Worm (Caenorhabditis elegans) whole organism, young adult: ENCODE measurements around the gene etr-1.

ENCODE experiments used
- B0261.1 ChIP-seq: sonication (generic microtip); optimal IDR thresholded peaks from 2 replicates; lab custom pipeline; 2016; ENCODE audit warnings: mild to moderate bottlenecking, missing genetic modification characterization, moderate library complexity, missing compliant biosample characterization
- F33H1.4 ChIP-seq: fragments of 200-800 bp; sonication (Bioruptor generic); IDR thresholded peaks from 2 replicates; pipeline ENCODE4 v1.3.6; 2022; ENCODE audit warnings: missing genetic modification reagents, missing genetic modification characterization, missing compliant biosample characterization
- F49E8.2 ChIP-seq: sonication (generic microtip); optimal IDR thresholded peaks from 3 replicates; lab custom pipeline; 2017; ENCODE audit warnings: missing genetic modification characterization, mild to moderate bottlenecking, missing compliant biosample characterization, antibody characterized with exemption, moderate library complexity; ENCODE audit not compliant: insufficient read depth
- T07F8.4 ChIP-seq: sonication (generic microtip); optimal IDR thresholded peaks from 2 replicates; lab custom pipeline; 2016; ENCODE audit warnings: mild to moderate bottlenecking, missing genetic modification characterization, moderate library complexity, missing compliant biosample characterization
- akir-1 ChIP-seq: fragments of 200-800 bp; sonication (Bioruptor generic); optimal IDR thresholded peaks from 2 replicates; lab custom pipeline; 2018; ENCODE audit warnings: mild to moderate bottlenecking, missing genetic modification characterization, moderate library complexity, missing compliant biosample characterization
- hmg-1.2 ChIP-seq: fragments of 200-800 bp; sonication (Bioruptor generic); IDR thresholded peaks from 2 replicates; pipeline ENCODE4 v1.3.6; 2022; ENCODE audit warnings: missing genetic modification reagents, missing genetic modification characterization, missing compliant biosample characterization
- lin-40 ChIP-seq: sonication (generic microtip); optimal IDR thresholded peaks from 2 replicates; lab custom pipeline; 2016; ENCODE audit warnings: missing genetic modification characterization, mild to moderate bottlenecking, missing compliant biosample characterization, missing genotype, missing genetic modification reagents
- lir-1 ChIP-seq: fragments of 200-800 bp; sonication (Bioruptor generic); conservative IDR thresholded peaks from 2 replicates; pipeline ENCODE4 v1.3.6; 2022; ENCODE audit warnings: missing genetic modification reagents, missing genetic modification characterization, missing compliant biosample characterization
- lsl-1 ChIP-seq: fragments of 200-800 bp; sonication (Bioruptor generic); optimal IDR thresholded peaks from 2 replicates; lab custom pipeline; 2018; ENCODE audit warnings: mild to moderate bottlenecking, missing genetic modification characterization, moderate library complexity, missing compliant biosample characterization
- lsy-27 ChIP-seq: sonication (generic microtip); optimal IDR thresholded peaks from 2 replicates; lab custom pipeline; 2017; ENCODE audit warnings: missing genetic modification characterization, mild to moderate bottlenecking, missing compliant biosample characterization, antibody characterized with exemption, missing genotype, borderline replicate concordance; ENCODE audit not compliant: insufficient read depth
- nfyb-1 ChIP-seq: fragments of 200-800 bp; sonication (Bioruptor generic); IDR thresholded peaks from 2 replicates; pipeline ENCODE4 v1.3.6; 2022; ENCODE audit warnings: missing genetic modification reagents, missing genetic modification characterization, missing compliant biosample characterization
- nhr-179 ChIP-seq: sonication (generic microtip); optimal IDR thresholded peaks from 2 replicates; lab custom pipeline; 2016; ENCODE audit warnings: mild to moderate bottlenecking, missing genetic modification characterization, missing compliant biosample characterization
- pha-4 ChIP-seq: fragments of 150-350 bp; sonication (generic microtip); optimal IDR thresholded peaks from 2 replicates; lab custom pipeline; 2014; ENCODE audit warnings: missing biosample characterization, missing genetic modification reagents, missing genetic modification characterization
- snpc-1.1 ChIP-seq: sonication (generic microtip); optimal IDR thresholded peaks from 2 replicates; lab custom pipeline; 2017; ENCODE audit warnings: missing genetic modification characterization, mild to moderate bottlenecking, missing compliant biosample characterization, antibody characterized with exemption, moderate library complexity, missing genotype, missing genetic modification reagents; ENCODE audit not compliant: insufficient read depth
- tlf-1 ChIP-seq: fragments of 200-800 bp; sonication (Bioruptor generic); optimal IDR thresholded peaks from 2 replicates; lab custom pipeline; 2018; ENCODE audit warnings: mild to moderate bottlenecking, missing genetic modification characterization, missing compliant biosample characterization
- unc-130 ChIP-seq: sonication (generic microtip); optimal IDR thresholded peaks from 2 replicates; lab custom pipeline; 2016; ENCODE audit warnings: missing genetic modification reagents, missing genetic modification characterization, missing compliant biosample characterization
- zfh-2 ChIP-seq: fragments of 200-800 bp; sonication (Bioruptor generic); conservative IDR thresholded peaks from 2 replicates; pipeline ENCODE4 v1.3.6; 2022; ENCODE audit warnings: missing genetic modification reagents, missing genetic modification characterization, missing compliant biosample characterization

The etr-1 gene

DNA sequence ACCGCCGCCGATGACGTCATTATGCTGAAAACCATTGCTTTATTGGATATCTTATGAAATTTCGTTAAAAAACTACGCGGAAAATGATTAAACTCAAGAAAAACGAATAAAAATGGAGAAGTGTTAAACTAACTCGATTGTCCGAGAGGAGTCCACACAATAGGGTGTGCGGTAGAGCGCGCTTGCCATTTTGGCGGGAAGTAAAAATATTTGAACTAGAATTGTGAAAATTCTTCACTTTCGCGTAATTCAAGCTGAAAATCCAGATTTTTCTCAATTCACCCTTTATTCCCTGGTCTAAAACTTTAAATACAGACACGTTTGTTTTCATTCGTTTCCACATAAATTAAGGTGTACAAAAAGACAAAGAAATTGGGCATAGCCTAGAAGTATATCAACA, 54.4 kb downstream of the etr-1 start, which contains the start of gene F48A11.4 (continued):
- TF ChIP-seq lsl-1 (GFP tag; lab: Kevin White, UChicago) (peak; percentile 55), T07F8.4 (tag; lab: Kevin White, UChicago) (no peak)

DNA sequence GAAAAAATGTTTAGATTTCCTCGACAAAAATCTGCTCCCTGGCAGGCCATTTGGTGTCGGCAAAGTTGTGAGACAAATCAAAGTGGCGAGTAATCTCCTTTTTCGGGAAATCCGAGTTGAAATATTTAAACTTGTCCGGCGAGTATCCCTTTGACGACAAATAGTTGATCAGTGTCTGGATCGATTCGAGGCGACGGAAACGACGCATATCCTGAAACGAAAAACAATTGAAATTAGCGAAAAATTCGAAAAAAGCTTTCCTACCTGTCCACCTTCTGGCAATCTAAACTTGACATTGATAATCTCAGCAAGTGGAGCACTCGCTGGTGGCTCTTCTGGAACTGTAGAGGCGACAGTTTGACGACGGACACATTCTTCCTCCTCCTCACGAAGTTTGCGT, 55.1 kb downstream of the etr-1 start:
- TF ChIP-seq lsy-27 (tag; lab: Kevin White, UChicago) (no peak), B0261.1 (no peak), F33H1.4 (GFP tag; lab: Robert Waterston, UW) (no peak), hmg-1.2 (no peak), unc-130 (GFP tag; lab: Kevin White, UChicago) (no peak), nfyb-1 (GFP tag; lab: Robert Waterston, UW) (no peak), nhr-179 (tag; lab: Kevin White, UChicago) (no peak), snpc-1.1 (no peak), tlf-1 (GFP tag; lab: Kevin White, UChicago) (no peak), lir-1 (GFP tag; lab: Robert Waterston, UW) (no peak), F49E8.2 (tag; lab: Kevin White, UChicago) (no peak), akir-1 (GFP tag; lab: Kevin White, UChicago) (no peak), pha-4 (tag; lab: Kevin White, UChicago) (no peak)

DNA sequence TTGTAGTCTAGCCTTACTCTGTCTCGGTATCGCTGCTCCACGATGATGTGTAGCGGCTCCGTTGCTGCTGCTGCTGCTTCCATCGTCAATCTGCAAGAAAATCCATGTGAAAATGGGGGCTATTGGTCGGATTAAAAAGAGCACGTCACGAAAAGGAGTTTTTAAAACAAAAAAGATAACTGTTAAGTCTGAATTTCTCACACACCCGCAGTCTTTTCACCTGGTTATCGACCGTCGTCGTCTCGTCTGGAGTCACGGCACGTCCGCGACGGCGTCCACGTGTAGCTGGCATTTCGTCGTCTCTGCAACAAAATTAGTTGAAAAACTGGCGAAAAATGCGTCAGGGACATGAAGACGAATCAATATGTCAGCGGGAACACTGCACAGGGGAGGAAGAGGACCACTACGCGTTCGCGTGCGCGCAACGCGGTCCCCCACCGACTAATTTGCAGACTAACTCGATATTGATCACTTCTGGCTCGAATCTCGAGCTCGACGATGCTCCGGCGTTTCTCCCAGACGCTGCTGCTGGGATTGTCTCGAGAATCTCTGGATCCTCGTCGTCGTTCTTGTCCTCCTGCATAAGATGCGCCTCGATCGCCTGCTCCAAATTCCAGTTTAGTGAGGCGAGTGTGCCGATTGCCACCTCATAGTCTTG, 57.8 kb downstream of the etr-1 start:
- TF ChIP-seq lin-40 (tag; lab: Kevin White, UChicago) (no peak), zfh-2 (GFP tag; lab: Robert Waterston, UW) (peak; percentile 44; the same call in 1 of the 2 replicates)
- TF ChIP-seq, all 124 proteins: peak for 1
